Worm (Caenorhabditis elegans): ENCODE results near the gene sars-1.

DNA sequence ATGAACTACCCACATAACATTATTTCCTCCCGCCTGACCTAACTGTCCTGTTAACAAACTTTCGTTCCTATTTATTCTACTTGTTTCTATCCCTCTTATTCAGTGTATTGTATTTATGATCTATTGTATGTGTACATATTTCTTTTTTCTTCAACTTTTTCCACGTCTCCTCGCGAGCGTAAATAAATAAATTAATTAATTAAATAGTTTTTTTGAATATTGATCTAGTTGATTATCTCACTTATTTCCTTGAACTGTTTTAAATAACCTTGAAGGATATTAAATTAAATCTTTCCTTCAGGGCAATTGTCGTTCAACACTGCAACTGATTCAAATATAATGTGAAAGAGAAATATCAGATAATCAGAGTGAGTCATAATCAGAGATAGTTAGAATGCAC is 39.4 kb downstream of the sars-1 start, which contains the start of gene frk-1:
- no peak for TF ChIP-seq ceh-9 (tag; optimal IDR thresholded peaks at IDR 0.05)
- no peak for TF ChIP-seq odd-2 (tag; optimal IDR thresholded peaks at IDR 0.05)
- TF ChIP-seq hlh-13 (GFP tag; optimal IDR thresholded peaks at IDR 0.05): no peak
- TF ChIP-seq tbx-2 (tag; optimal IDR thresholded peaks at IDR 0.05): no peak
- no peak for TF ChIP-seq ama-1 (optimal IDR thresholded peaks at IDR 0.05)
- no peak for TF ChIP-seq fkh-10 (GFP tag; optimal IDR thresholded peaks at IDR 0.05)
- TF ChIP-seq C38D4.7 (GFP tag; optimal IDR thresholded peaks at IDR 0.05): no peak
- no peak for TF ChIP-seq nfya-1 (tag; optimal IDR thresholded peaks at IDR 0.05)
- no peak for TF ChIP-seq unc-3 (GFP tag; conservative IDR thresholded peaks at IDR 0.05)
- no peak for TF ChIP-seq unc-3 (tag; optimal IDR thresholded peaks at IDR 0.05)

Data from whole organism, late embryonic.